Fruit fly (Drosophila melanogaster) Kc167 (cell line): ENCODE measurements around the gene Ptpmeg2.

Source experiments
- Myc ChIP-seq: fragments of >200 bp; optimal IDR thresholded peaks from 2 replicates; lab custom pipeline; 2017; ENCODE audit warnings: missing external identifiers
- Sin3A ChIP-seq: fragments of >200 bp; optimal IDR thresholded peaks from 2 replicates; lab custom pipeline; 2018; ENCODE audit warnings: missing external identifiers
- h ChIP-seq: fragments of >200 bp; optimal IDR thresholded peaks from 3 replicates; lab custom pipeline; 2018; ENCODE audit warnings: missing external identifiers

DNA sequence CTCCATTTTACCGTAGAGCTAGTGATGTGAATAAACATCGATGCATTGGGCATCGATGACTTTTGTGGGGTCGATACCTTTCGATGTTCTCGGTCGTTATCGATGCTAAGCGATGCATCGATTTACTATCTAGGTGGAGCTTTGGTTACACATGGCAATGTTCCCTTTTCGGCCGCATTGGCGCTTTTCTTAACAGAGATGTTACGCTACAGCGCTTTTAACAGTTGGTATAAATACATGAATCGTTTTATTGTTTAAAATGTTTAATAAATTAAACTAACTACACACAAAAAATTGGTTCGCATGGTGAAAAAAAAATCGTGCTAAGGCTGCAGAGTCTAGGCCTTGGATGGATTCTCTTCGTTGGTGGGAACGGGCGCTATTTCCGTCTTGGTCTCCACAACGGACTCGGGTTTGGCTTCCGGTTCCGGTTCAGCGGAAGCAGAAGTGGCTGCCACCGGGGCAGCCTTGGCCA is at the start of gene Ptpmeg2:
- no peak for TF ChIP-seq Sin3A (lab: Kevin White, UChicago)
- no peak for TF ChIP-seq h (lab: Kevin White, UChicago)
- no peak for TF ChIP-seq Myc
